Worm (Caenorhabditis elegans) whole organism, L1 larva: ENCODE data around the gene hmg-1.2.

Source experiments
- C04F5.9 ChIP-seq: sonication (generic microtip); optimal IDR thresholded peaks from 2 replicates; lab custom pipeline; 2016; ENCODE audit warnings: missing genetic modification characterization, missing compliant biosample characterization
- C16A3.4 ChIP-seq: fragments of 150-350 bp; optimal IDR thresholded peaks from 2 replicates; lab custom pipeline; 2014; ENCODE audit warnings: missing biosample characterization, missing genetic modification characterization
- F16B12.6 ChIP-seq: fragments of 150-350 bp; optimal IDR thresholded peaks from 2 replicates; lab custom pipeline; 2014; ENCODE audit warnings: missing biosample characterization, missing genetic modification characterization
- Y116A8C.19 ChIP-seq: sonication (generic microtip); optimal IDR thresholded peaks from 2 replicates; lab custom pipeline; 2016; ENCODE audit warnings: missing compliant biosample characterization, missing genetic modification characterization, borderline replicate concordance
- aha-1 ChIP-seq: fragments of 150-350 bp; optimal IDR thresholded peaks from 2 replicates; lab custom pipeline; 2014; ENCODE audit warnings: missing biosample characterization, missing genetic modification characterization
- ama-1 ChIP-seq: fragments of 150-350 bp; optimal IDR thresholded peaks from 2 replicates; lab custom pipeline; 2014
- ceh-63 ChIP-seq: fragments of 200-800 bp; sonication (Bioruptor generic); optimal IDR thresholded peaks from 2 replicates; lab custom pipeline; 2018; ENCODE audit warnings: mild to moderate bottlenecking, missing genetic modification characterization, missing compliant biosample characterization
- ceh-8 ChIP-seq: fragments of 200-800 bp; sonication (Bioruptor generic); optimal IDR thresholded peaks from 2 replicates; lab custom pipeline; 2018; ENCODE audit warnings: mild to moderate bottlenecking, missing genetic modification characterization, moderate library complexity, missing compliant biosample characterization
- ceh-88 ChIP-seq: fragments of 200-800 bp; sonication (Bioruptor generic); IDR thresholded peaks from 2 replicates; pipeline ENCODE4 v1.3.6; 2022; ENCODE audit warnings: missing genetic modification characterization, missing compliant biosample characterization
- ces-1 ChIP-seq: fragments of 150-350 bp; optimal IDR thresholded peaks from 2 replicates; lab custom pipeline; 2014; ENCODE audit warnings: missing biosample characterization, missing genetic modification reagents, missing genetic modification characterization
- efl-3 ChIP-seq: fragments of 200-800 bp; sonication (Bioruptor generic); optimal IDR thresholded peaks from 2 replicates; lab custom pipeline; 2018; ENCODE audit warnings: mild to moderate bottlenecking, missing genetic modification characterization, missing compliant biosample characterization
- egl-13 ChIP-seq: sonication (generic microtip); optimal IDR thresholded peaks from 2 replicates; lab custom pipeline; 2016; ENCODE audit warnings: missing genotype, missing genetic modification reagents, missing genetic modification characterization, missing compliant biosample characterization
- egl-27 ChIP-seq, 2 experiments: fragments of 150-350 bp in 1 of 2; sonication (generic microtip); optimal IDR thresholded peaks; 3 replicates each; lab custom pipeline; 2017 to 2018; ENCODE audit warnings: missing biosample characterization in 2 of 2, missing genetic modification characterization in 2 of 2, missing genetic modification reagents in 2 of 2
- ets-5 ChIP-seq: fragments of 200-800 bp; sonication (Bioruptor generic); IDR thresholded peaks from 2 replicates; pipeline ENCODE4 v1.3.6; 2022; ENCODE audit warnings: missing genetic modification characterization, missing compliant biosample characterization
- fkh-10 ChIP-seq: sonication (generic microtip); optimal IDR thresholded peaks from 2 replicates; lab custom pipeline; 2017; ENCODE audit warnings: missing biosample characterization, missing genetic modification reagents, missing genetic modification characterization
- fkh-4 ChIP-seq: sonication (generic microtip); optimal IDR thresholded peaks from 2 replicates; lab custom pipeline; 2016; ENCODE audit warnings: missing compliant biosample characterization, missing genetic modification characterization, borderline replicate concordance
- grh-1 ChIP-seq: fragments of 200-800 bp; sonication (Bioruptor generic); IDR thresholded peaks from 2 replicates; pipeline ENCODE4 v1.3.6; 2022; ENCODE audit warnings: missing genetic modification reagents, missing genetic modification characterization, missing compliant biosample characterization
- hlh-4 ChIP-seq: sonication (generic microtip); optimal IDR thresholded peaks from 2 replicates; lab custom pipeline; 2016; ENCODE audit warnings: mild to moderate bottlenecking, missing genetic modification characterization, missing compliant biosample characterization
- irx-1 ChIP-seq: sonication (generic microtip); optimal IDR thresholded peaks from 2 replicates; lab custom pipeline; 2016; ENCODE audit warnings: missing genetic modification characterization, missing compliant biosample characterization
- lin-13 ChIP-seq: fragments of 150-350 bp; optimal IDR thresholded peaks from 2 replicates; lab custom pipeline; 2014; ENCODE audit warnings: missing biosample characterization, missing genetic modification reagents, missing genetic modification characterization
- lin-14 ChIP-seq: fragments of 200-800 bp; sonication (Bioruptor generic); optimal IDR thresholded peaks from 2 replicates; lab custom pipeline; 2018; ENCODE audit warnings: mild to moderate bottlenecking, missing genetic modification characterization, moderate library complexity, missing compliant biosample characterization
- lsy-2 ChIP-seq, 2 experiments: fragments of 150-350 bp; optimal IDR thresholded peaks; 2 replicates each; lab custom pipeline; 2014; ENCODE audit warnings: missing biosample characterization in 2 of 2, missing genetic modification characterization in 2 of 2
- mab-9 ChIP-seq: fragments of 200-800 bp; sonication (Bioruptor generic); IDR thresholded peaks from 2 replicates; pipeline ENCODE4 v1.3.6; 2022; ENCODE audit warnings: missing genetic modification reagents, missing genetic modification characterization, missing compliant biosample characterization
- mdl-1 ChIP-seq, 2 experiments: fragments of 150-350 bp; optimal IDR thresholded peaks; 2 replicates each; lab custom pipeline; 2014 to 2017; ENCODE audit warnings: missing biosample characterization in 2 of 2, missing genetic modification characterization in 2 of 2, inconsistent platforms in 1 of 2
- mef-2 ChIP-seq: fragments of 150-350 bp; optimal IDR thresholded peaks from 2 replicates; lab custom pipeline; 2014; ENCODE audit warnings: missing biosample characterization, missing genetic modification characterization
- nhr-11 ChIP-seq: fragments of 150-350 bp; optimal IDR thresholded peaks from 2 replicates; lab custom pipeline; 2014; ENCODE audit warnings: missing biosample characterization, missing genetic modification characterization
- nhr-19 ChIP-seq: fragments of 200-800 bp; sonication (Bioruptor generic); conservative IDR thresholded peaks from 2 replicates; pipeline ENCODE4 v1.3.6; 2022; ENCODE audit warnings: missing genetic modification characterization, missing compliant biosample characterization
- nhr-28 ChIP-seq: fragments of 150-350 bp; optimal IDR thresholded peaks from 2 replicates; lab custom pipeline; 2014; ENCODE audit warnings: missing biosample characterization, missing genetic modification characterization
- nhr-47 ChIP-seq: sonication (generic microtip); optimal IDR thresholded peaks from 2 replicates; lab custom pipeline; 2016; ENCODE audit warnings: mild to moderate bottlenecking, missing genetic modification characterization, moderate library complexity, missing compliant biosample characterization
- nhr-71 ChIP-seq: sonication (generic microtip); optimal IDR thresholded peaks from 2 replicates; lab custom pipeline; 2016; ENCODE audit warnings: mild to moderate bottlenecking, missing genetic modification characterization, moderate library complexity, missing compliant biosample characterization
- nhr-76 ChIP-seq: sonication (generic microtip); optimal IDR thresholded peaks from 2 replicates; lab custom pipeline; 2017; ENCODE audit warnings: missing biosample characterization, missing genetic modification characterization
- nhr-90 ChIP-seq: sonication (generic microtip); optimal IDR thresholded peaks from 2 replicates; lab custom pipeline; 2016; ENCODE audit warnings: mild to moderate bottlenecking, missing genetic modification characterization, missing compliant biosample characterization; ENCODE audit not compliant: poor library complexity
- pag-3 ChIP-seq: sonication (generic microtip); optimal IDR thresholded peaks from 2 replicates; lab custom pipeline; 2017; ENCODE audit warnings: missing genetic modification characterization, mild to moderate bottlenecking, missing compliant biosample characterization, antibody characterized with exemption, borderline replicate concordance; ENCODE audit not compliant: insufficient read depth
- rnt-1 ChIP-seq: sonication (generic microtip); optimal IDR thresholded peaks from 2 replicates; lab custom pipeline; 2016; ENCODE audit warnings: mild to moderate bottlenecking, missing genetic modification characterization, moderate library complexity, missing compliant biosample characterization
- snpc-4 ChIP-seq: fragments of 150-350 bp; optimal IDR thresholded peaks from 2 replicates; lab custom pipeline; 2014; ENCODE audit warnings: missing biosample characterization, missing genetic modification characterization
- sptf-1 ChIP-seq: fragments of 150-350 bp; optimal IDR thresholded peaks from 2 replicates; lab custom pipeline; 2014; ENCODE audit warnings: missing biosample characterization, missing genetic modification characterization
- sup-37 ChIP-seq: fragments of 200-800 bp; sonication (Bioruptor generic); optimal IDR thresholded peaks from 2 replicates; lab custom pipeline; 2018; ENCODE audit warnings: mild to moderate bottlenecking, missing genetic modification characterization, missing compliant biosample characterization
- swsn-7 ChIP-seq: sonication (generic microtip); optimal IDR thresholded peaks from 2 replicates; lab custom pipeline; 2016; ENCODE audit warnings: missing genetic modification characterization, missing compliant biosample characterization
- tbx-2 ChIP-seq: sonication (generic microtip); optimal IDR thresholded peaks from 2 replicates; lab custom pipeline; 2016; ENCODE audit warnings: missing genetic modification characterization, missing compliant biosample characterization
- unc-62 ChIP-seq: fragments of 150-350 bp; optimal IDR thresholded peaks from 2 replicates; lab custom pipeline; 2014; ENCODE audit warnings: missing biosample characterization, missing genetic modification reagents, missing genetic modification characterization
- xbp-1 ChIP-seq: sonication (generic microtip); optimal IDR thresholded peaks from 2 replicates; lab custom pipeline; 2016; ENCODE audit warnings: missing genetic modification characterization, missing compliant biosample characterization
- zip-4 ChIP-seq: fragments of 200-800 bp; sonication (Bioruptor generic); optimal IDR thresholded peaks from 2 replicates; lab custom pipeline; 2018; ENCODE audit warnings: mild to moderate bottlenecking, missing genetic modification characterization, moderate library complexity, missing compliant biosample characterization
- ztf-4 ChIP-seq: fragments of 150-350 bp; optimal IDR thresholded peaks from 2 replicates; lab custom pipeline; 2014; ENCODE audit warnings: missing biosample characterization, missing genetic modification characterization

Gene hmg-1.2

DNA sequence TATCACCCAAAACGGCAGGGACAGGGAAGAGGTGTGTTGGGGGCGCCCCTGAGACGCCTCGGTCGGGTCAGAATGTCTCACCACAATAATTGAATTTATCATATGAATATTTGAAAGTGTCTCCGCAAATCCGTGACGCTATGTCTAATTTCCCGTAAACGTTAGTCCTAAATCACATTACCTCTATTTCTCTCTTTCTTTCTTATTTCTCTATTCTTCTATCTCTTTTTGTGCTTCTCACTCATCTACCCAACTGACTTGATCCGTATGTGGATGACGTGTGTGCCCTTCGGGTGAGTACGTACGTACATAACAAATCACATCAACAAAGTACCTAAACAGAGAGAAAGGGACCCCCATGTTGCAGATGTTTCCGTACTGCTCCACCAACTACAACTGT, 37.2 kb downstream of the hmg-1.2 start:
- TF ChIP-seq pag-3 (tag; lab: Kevin White, UChicago) (no peak), mef-2 (tag; lab: Kevin White, UChicago) (no peak), sup-37 (GFP tag; lab: Kevin White, UChicago) (no peak), nhr-90 (no peak), nhr-71 (tag; lab: Kevin White, UChicago) (peak; percentile 48), xbp-1 (no peak), mab-9 (GFP tag; lab: Robert Waterston, UW) (no peak), ztf-4 (no peak), egl-27 (tag; optimal IDR thresholded peaks at IDR 0.05; lab: Kevin White, UChicago) (no peak), aha-1 (tag; lab: Kevin White, UChicago) (no peak), nhr-19 (peak; percentile 18; the same call in 1 of the 2 replicates), ets-5 (GFP tag; lab: Robert Waterston, UW) (no peak), nhr-28 (tag; lab: Kevin White, UChicago) (no peak), efl-3 (no peak), nhr-11 (tag; lab: Kevin White, UChicago) (no peak), tbx-2 (tag; lab: Kevin White, UChicago) (no peak), snpc-4 (no peak), C04F5.9 (no peak), sptf-1 (no peak), unc-62 (GFP tag; lab: Kevin White, UChicago) (no peak), swsn-7 (tag; lab: Kevin White, UChicago) (no peak), rnt-1 (no peak), C16A3.4 (tag; lab: Kevin White, UChicago) (no peak), ceh-63 (GFP tag; lab: Kevin White, UChicago) (no peak), ceh-8 (GFP tag; lab: Kevin White, UChicago) (no peak), ceh-88 (GFP tag; lab: Robert Waterston, UW) (no peak), fkh-4 (no peak), ama-1 (no peak), egl-13 (tag; lab: Kevin White, UChicago) (no peak), nhr-47 (tag; lab: Kevin White, UChicago) (peak; percentile 48), mdl-1 (tag; optimal IDR thresholded peaks at IDR 0.05; lab: Kevin White, UChicago) (no peak), ces-1 (GFP tag; lab: Kevin White, UChicago) (peak; percentile 81), grh-1 (GFP tag; lab: Robert Waterston, UW) (no peak), lsy-2 (tag; optimal IDR thresholded peaks at IDR 0.05; lab: Kevin White, UChicago) (peak in 1 of 2 experiments; percentile 5), nhr-76 (tag; lab: Kevin White, UChicago) (no peak), lin-14 (GFP tag; lab: Kevin White, UChicago) (peak; percentile 79), fkh-10 (GFP tag; lab: Kevin White, UChicago) (peak; percentile 98), lin-13 (GFP tag; lab: Kevin White, UChicago) (no peak)
- TF ChIP-seq, all 84 proteins: peak for 7

- no peak for TF ChIP-seq grh-1 (GFP tag; lab: Robert Waterston, UW)
- no peak for TF ChIP-seq ama-1
- no peak for TF ChIP-seq zip-4 (GFP tag; lab: Kevin White, UChicago)
- no peak for TF ChIP-seq nhr-28 (tag; lab: Kevin White, UChicago)
- no peak for TF ChIP-seq irx-1 (tag; lab: Kevin White, UChicago)
- TF ChIP-seq F16B12.6 (tag; lab: Kevin White, UChicago): no peak
- no peak for TF ChIP-seq hlh-4 (tag; lab: Kevin White, UChicago)
- no peak for TF ChIP-seq Y116A8C.19 (tag; lab: Kevin White, UChicago)
- TF ChIP-seq, all 84 proteins: peak for 0
These were observed 44.0 kb downstream of the hmg-1.2 start, which contains the start of gene C56G2.5 for ce11 chrIII:6324139-6324538. C56G2.5 (minus strand) TSS chrIII:6324239.
